Worm (Caenorhabditis elegans): ENCODE measurements around the gene H24K24.2.
A peak's percentile ranks its signal among the peaks of the same experiment; 100 is the strongest.

H24K24.2 gene

DNA sequence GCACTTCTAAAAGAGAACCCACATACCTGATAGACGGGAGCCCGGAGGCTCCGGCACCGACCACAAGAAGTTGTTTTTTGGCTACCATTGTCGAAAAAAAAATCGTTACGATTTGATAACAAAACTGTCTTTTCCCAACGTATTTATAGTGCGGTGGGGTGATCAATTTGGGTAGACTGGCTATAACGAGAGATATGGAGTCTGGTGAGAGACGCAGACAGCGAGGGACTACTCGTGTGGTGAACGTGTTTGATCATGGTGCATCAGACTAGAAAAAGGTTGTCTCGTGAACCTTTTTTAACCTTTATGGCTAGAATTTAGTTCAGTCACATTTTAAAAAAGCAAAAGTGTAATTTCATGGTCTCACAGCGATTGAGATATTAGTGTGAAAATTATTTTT lies 14.1 kb upstream of the H24K24.2 start, which contains the start of gene fmo-5 (continued):
- TF ChIP-seq lsy-2 (tag; optimal IDR thresholded peaks at IDR 0.05) (no peak), nhr-85 (tag) (peak; percentile 73), nhr-90 (tag; optimal IDR thresholded peaks at IDR 0.05; ENCODE audit: poor library complexity) (peak; percentile 66), ztf-11 (tag; optimal IDR thresholded peaks at IDR 0.05) (no peak), sptf-1 (tag; optimal IDR thresholded peaks at IDR 0.05) (no peak), efl-1 (optimal IDR thresholded peaks at IDR 0.05) (peak; percentile 42 to 65), efl-1 (GFP tag; optimal IDR thresholded peaks at IDR 0.05 in 1 of 2) (peak; percentile 60 to 97), pag-3 (tag; optimal IDR thresholded peaks at IDR 0.05; ENCODE audit: borderline replicate concordance, insufficient read depth) (no peak), zag-1 (tag; optimal IDR thresholded peaks at IDR 0.05) (no peak), rnt-1 (tag; optimal IDR thresholded peaks at IDR 0.05) (peak; percentile 46), elt-2 (tag; optimal IDR thresholded peaks at IDR 0.05) (peak; percentile 49), ama-1 (optimal IDR thresholded peaks at IDR 0.05) (no peak), nhr-77 (tag; optimal IDR thresholded peaks at IDR 0.05) (no peak), snu-23 (GFP tag; optimal IDR thresholded peaks at IDR 0.05) (peak; percentile 64), blmp-1 (tag; optimal IDR thresholded peaks at IDR 0.05) (no peak), dpl-1 (GFP tag; optimal IDR thresholded peaks at IDR 0.05) (peak in 2 of 3 experiments; percentile 42 to 57), nhr-19 (GFP tag; conservative IDR thresholded peaks at IDR 0.05) (no peak), tlp-1 (tag; optimal IDR thresholded peaks at IDR 0.05) (no peak), nhr-11 (tag; optimal IDR thresholded peaks at IDR 0.05) (no peak), ceh-8 (GFP tag; optimal IDR thresholded peaks at IDR 0.05) (no peak), C34B4.2 (tag; optimal IDR thresholded peaks at IDR 0.05) (no peak), sup-37 (GFP tag; optimal IDR thresholded peaks at IDR 0.05) (no peak), irx-1 (tag; optimal IDR thresholded peaks at IDR 0.05) (no peak), lir-3 (tag; optimal IDR thresholded peaks at IDR 0.05; ENCODE audit: poor library complexity) (no peak), aha-1 (tag; optimal IDR thresholded peaks at IDR 0.05) (no peak), ceh-82 (tag; optimal IDR thresholded peaks at IDR 0.05) (no peak), grh-1 (GFP tag; IDR thresholded peaks at IDR 0.05) (0 out of 2 replicates have a peak, but pooled peaks have one; percentile 35), ces-1 (GFP tag; optimal IDR thresholded peaks at IDR 0.05) (no peak), C16A3.4 (tag; optimal IDR thresholded peaks at IDR 0.05) (no peak), skn-1 (tag; optimal IDR thresholded peaks at IDR 0.05) (no peak), lin-13 (GFP tag; optimal IDR thresholded peaks at IDR 0.05) (no peak), isw-1 (GFP tag; IDR thresholded peaks at IDR 0.05) (no peak), egl-13 (tag; optimal IDR thresholded peaks at IDR 0.05) (no peak), mep-1 (tag; optimal IDR thresholded peaks at IDR 0.05) (no peak), nhr-47 (tag; optimal IDR thresholded peaks at IDR 0.05) (peak; percentile 35)

ce11 chrV:904232-904983 lies 13.2 kb upstream of the H24K24.2 start, which contains the start of gene trm-2A:
Gene trm-2A (plus strand): TSS chrV:904963.
- peak; percentile 11 for TF ChIP-seq unc-30 (tag; optimal IDR thresholded peaks at IDR 0.05)
- TF ChIP-seq ceh-8 (GFP tag; optimal IDR thresholded peaks at IDR 0.05), result peak; percentile 21
- TF ChIP-seq lin-35 (GFP tag; optimal IDR thresholded peaks at IDR 0.05), result peak; percentile 98 to 99
- TF ChIP-seq vab-15 (tag; optimal IDR thresholded peaks at IDR 0.05), result peak; percentile 79
- peak; percentile 52 for TF ChIP-seq nhr-11 (tag; optimal IDR thresholded peaks at IDR 0.05)
- peak; percentile 92 for TF ChIP-seq snu-23 (GFP tag; optimal IDR thresholded peaks at IDR 0.05)
- peak; percentile 56 for TF ChIP-seq pax-3 (tag; optimal IDR thresholded peaks at IDR 0.05)
- TF ChIP-seq unc-98 (GFP tag; IDR thresholded peaks at IDR 0.05), result no peak
- TF ChIP-seq nhr-77 (tag; optimal IDR thresholded peaks at IDR 0.05), result peak; percentile 68
- TF ChIP-seq irx-1 (tag; optimal IDR thresholded peaks at IDR 0.05), result peak; percentile 70
- TF ChIP-seq mdl-1 (tag; optimal IDR thresholded peaks at IDR 0.05), result peak in 1 of 2 experiments; percentile 63
- TF ChIP-seq ceh-90 (tag; optimal IDR thresholded peaks at IDR 0.05), result peak; percentile 33
- no peak for TF ChIP-seq lir-3 (tag; optimal IDR thresholded peaks at IDR 0.05; ENCODE audit: poor library complexity)
- peak in 3 of 6 experiments; percentile 34 to 76 (median 76) for TF ChIP-seq elt-3 (tag; optimal IDR thresholded peaks at IDR 0.05)
- peak; percentile 81 for TF ChIP-seq grh-1 (GFP tag; IDR thresholded peaks at IDR 0.05)
- peak; percentile 89 to 98 (median 98) for TF ChIP-seq dpl-1 (GFP tag; optimal IDR thresholded peaks at IDR 0.05)
- TF ChIP-seq aly-2 (tag; optimal IDR thresholded peaks at IDR 0.05), result peak; percentile 78
- peak; percentile 86 to 91 (median 87) for TF ChIP-seq ceh-82 (tag; optimal IDR thresholded peaks at IDR 0.05)
- TF ChIP-seq zip-4 (GFP tag; optimal IDR thresholded peaks at IDR 0.05), result peak; percentile 19
- TF ChIP-seq ets-5 (GFP tag; IDR thresholded peaks at IDR 0.05), result no peak
- TF ChIP-seq mep-1 (tag; optimal IDR thresholded peaks at IDR 0.05), result peak; percentile 87
- peak; percentile 89 to 98 for TF ChIP-seq efl-1 (optimal IDR thresholded peaks at IDR 0.05)
- TF ChIP-seq efl-1 (GFP tag; optimal IDR thresholded peaks at IDR 0.05 in 1 of 2), result peak; percentile 98 to 100
- TF ChIP-seq dsc-1 (tag; optimal IDR thresholded peaks at IDR 0.05), result peak; percentile 79
- peak; percentile 27 for TF ChIP-seq elt-2 (tag; optimal IDR thresholded peaks at IDR 0.05)
- peak; percentile 83 for TF ChIP-seq tbx-2 (tag; optimal IDR thresholded peaks at IDR 0.05)
- TF ChIP-seq nhr-76 (tag; optimal IDR thresholded peaks at IDR 0.05), result no peak

Measured in whole organism, L1 larva.